Worm (Caenorhabditis elegans) whole organism, late embryonic: Measurements from ENCODE around the gene F13H8.5.

Source experiments
- F13H6.1 ChIP-seq: sonication (generic microtip); optimal IDR thresholded peaks from 2 replicates; lab custom pipeline; 2016; ENCODE audit warnings: missing genetic modification characterization, missing compliant biosample characterization
- ama-1 ChIP-seq: fragments of 150-350 bp; optimal IDR thresholded peaks from 2 replicates; lab custom pipeline; 2014
- ceh-14 ChIP-seq: sonication (generic microtip); optimal IDR thresholded peaks from 2 replicates; lab custom pipeline; 2016; ENCODE audit warnings: missing genotype, missing genetic modification characterization, missing compliant biosample characterization
- ceh-19 ChIP-seq: fragments of 200-800 bp; sonication (Bioruptor generic); optimal IDR thresholded peaks from 2 replicates; lab custom pipeline; 2018; ENCODE audit warnings: mild to moderate bottlenecking, missing genetic modification characterization, missing compliant biosample characterization
- ceh-22 ChIP-seq: sonication (generic microtip); optimal IDR thresholded peaks from 2 replicates; lab custom pipeline; 2017; ENCODE audit warnings: missing biosample characterization, missing genetic modification characterization
- ceh-24 ChIP-seq: sonication (generic microtip); optimal IDR thresholded peaks from 2 replicates; lab custom pipeline; 2016; ENCODE audit warnings: mild to moderate bottlenecking, missing genetic modification characterization, missing compliant biosample characterization
- ceh-34 ChIP-seq: sonication (generic microtip); optimal IDR thresholded peaks from 2 replicates; lab custom pipeline; 2016; ENCODE audit warnings: mild to moderate bottlenecking, missing genetic modification characterization, missing compliant biosample characterization
- ceh-48 ChIP-seq: sonication (generic microtip); optimal IDR thresholded peaks from 2 replicates; lab custom pipeline; 2016; ENCODE audit warnings: missing genetic modification characterization, inconsistent platforms, missing compliant biosample characterization
- dmd-4 ChIP-seq: sonication (generic microtip); optimal IDR thresholded peaks from 2 replicates; lab custom pipeline; 2016; ENCODE audit warnings: borderline replicate concordance, missing genetic modification characterization, missing compliant biosample characterization
- dve-1 ChIP-seq: sonication (generic microtip); optimal IDR thresholded peaks from 2 replicates; lab custom pipeline; 2017; ENCODE audit warnings: antibody characterized with exemption, mild to moderate bottlenecking, missing genetic modification characterization, missing compliant biosample characterization
- elt-2 ChIP-seq: sonication (generic microtip); optimal IDR thresholded peaks from 2 replicates; lab custom pipeline; 2016; ENCODE audit warnings: missing genetic modification reagents, missing genetic modification characterization, missing compliant biosample characterization
- fax-1 ChIP-seq: sonication (generic microtip); optimal IDR thresholded peaks from 2 replicates; lab custom pipeline; 2016; ENCODE audit warnings: missing genotype, missing genetic modification characterization, missing compliant biosample characterization
- fkh-10 ChIP-seq: fragments of 150-350 bp; optimal IDR thresholded peaks from 2 replicates; lab custom pipeline; 2014; ENCODE audit warnings: missing biosample characterization, missing genetic modification reagents, missing genetic modification characterization
- gmeb-2 ChIP-seq: sonication (generic microtip); optimal IDR thresholded peaks from 2 replicates; lab custom pipeline; 2016; ENCODE audit warnings: missing genetic modification characterization, inconsistent platforms, missing compliant biosample characterization
- hlh-8 ChIP-seq: sonication (generic microtip); optimal IDR thresholded peaks from 2 replicates; lab custom pipeline; 2016; ENCODE audit warnings: missing genotype, missing genetic modification characterization, missing compliant biosample characterization
- lim-6 ChIP-seq: sonication (generic microtip); optimal IDR thresholded peaks from 2 replicates; lab custom pipeline; 2016; ENCODE audit warnings: missing genetic modification characterization, missing compliant biosample characterization
- madf-2 ChIP-seq: sonication (generic microtip); optimal IDR thresholded peaks from 2 replicates; lab custom pipeline; 2017; ENCODE audit warnings: missing genetic modification characterization, missing compliant biosample characterization
- mec-3 ChIP-seq: sonication (generic microtip); optimal IDR thresholded peaks from 2 replicates; lab custom pipeline; 2016; ENCODE audit warnings: borderline replicate concordance, missing genetic modification characterization, missing compliant biosample characterization
- nfya-1 ChIP-seq: sonication (generic microtip); optimal IDR thresholded peaks from 2 replicates; lab custom pipeline; 2017; ENCODE audit warnings: missing genetic modification characterization, mild to moderate bottlenecking, missing compliant biosample characterization, antibody characterized with exemption, moderate library complexity
- nhr-232 ChIP-seq: sonication (generic microtip); optimal IDR thresholded peaks from 2 replicates; lab custom pipeline; 2016; ENCODE audit warnings: missing genetic modification characterization, missing compliant biosample characterization
- npax-4 ChIP-seq: sonication (generic microtip); optimal IDR thresholded peaks from 2 replicates; lab custom pipeline; 2016; ENCODE audit warnings: missing genetic modification characterization, missing compliant biosample characterization
- odd-2 ChIP-seq: sonication (generic microtip); optimal IDR thresholded peaks from 2 replicates; lab custom pipeline; 2017; ENCODE audit warnings: antibody characterized with exemption, mild to moderate bottlenecking, missing genetic modification characterization, missing compliant biosample characterization
- pag-3 ChIP-seq: sonication (generic microtip); optimal IDR thresholded peaks from 2 replicates; lab custom pipeline; 2016; ENCODE audit warnings: missing compliant biosample characterization, missing genetic modification characterization, borderline replicate concordance
- pha-2 ChIP-seq: sonication (generic microtip); optimal IDR thresholded peaks from 2 replicates; lab custom pipeline; 2017; ENCODE audit warnings: mild to moderate bottlenecking, missing genetic modification characterization, missing compliant biosample characterization
- pros-1 ChIP-seq: fragments of 150-350 bp; optimal IDR thresholded peaks from 2 replicates; lab custom pipeline; 2014; ENCODE audit warnings: missing biosample characterization, missing genetic modification reagents, missing genetic modification characterization
- sox-2 ChIP-seq: fragments of 200-800 bp; sonication (Bioruptor generic); IDR thresholded peaks from 2 replicates; pipeline ENCODE4 v1.3.6; 2022; ENCODE audit warnings: missing genetic modification reagents, missing genetic modification characterization, missing compliant biosample characterization
- sox-4 ChIP-seq: sonication (generic microtip); optimal IDR thresholded peaks from 2 replicates; lab custom pipeline; 2017; ENCODE audit warnings: mild to moderate bottlenecking, missing genetic modification characterization, inconsistent platforms, missing compliant biosample characterization
- unc-42 ChIP-seq: sonication (generic microtip); optimal IDR thresholded peaks from 2 replicates; lab custom pipeline; 2016; ENCODE audit warnings: missing genotype, missing genetic modification characterization, missing compliant biosample characterization
- unc-55 ChIP-seq: sonication (generic microtip); optimal IDR thresholded peaks from 2 replicates; lab custom pipeline; 2017; ENCODE audit warnings: missing biosample characterization, missing genetic modification reagents, missing genetic modification characterization
- zip-5 ChIP-seq: sonication (generic microtip); optimal IDR thresholded peaks from 2 replicates; lab custom pipeline; 2016; ENCODE audit warnings: missing genetic modification characterization, missing compliant biosample characterization

The F13H8.5 gene

ce11 chrII:6219346-6219745 lies 36.6 kb downstream of the F13H8.5 start, which contains the start of gene mks-2:
TSS of gene mks-2 (minus strand) at chrII:6219446.
- TF ChIP-seq npax-4 (tag; lab: Kevin White, UChicago) (no peak), dve-1 (tag; lab: Kevin White, UChicago) (no peak), sox-4 (no peak), sox-2 (GFP tag; lab: Robert Waterston, UW) (no peak), nfya-1 (tag; lab: Kevin White, UChicago) (no peak), elt-2 (tag; lab: Kevin White, UChicago) (no peak), zip-5 (no peak), ceh-22 (tag; lab: Kevin White, UChicago) (no peak), fax-1 (tag; lab: Kevin White, UChicago) (no peak), pag-3 (tag; lab: Kevin White, UChicago) (no peak), odd-2 (tag; lab: Kevin White, UChicago) (no peak), pha-2 (tag; lab: Kevin White, UChicago) (no peak), ceh-48 (no peak), pros-1 (tag; lab: Kevin White, UChicago) (no peak), dmd-4 (tag; lab: Kevin White, UChicago) (no peak), mec-3 (tag; lab: Kevin White, UChicago) (no peak), ceh-19 (GFP tag; lab: Kevin White, UChicago) (no peak)
- TF ChIP-seq, all 69 proteins: peak for 0

DNA sequence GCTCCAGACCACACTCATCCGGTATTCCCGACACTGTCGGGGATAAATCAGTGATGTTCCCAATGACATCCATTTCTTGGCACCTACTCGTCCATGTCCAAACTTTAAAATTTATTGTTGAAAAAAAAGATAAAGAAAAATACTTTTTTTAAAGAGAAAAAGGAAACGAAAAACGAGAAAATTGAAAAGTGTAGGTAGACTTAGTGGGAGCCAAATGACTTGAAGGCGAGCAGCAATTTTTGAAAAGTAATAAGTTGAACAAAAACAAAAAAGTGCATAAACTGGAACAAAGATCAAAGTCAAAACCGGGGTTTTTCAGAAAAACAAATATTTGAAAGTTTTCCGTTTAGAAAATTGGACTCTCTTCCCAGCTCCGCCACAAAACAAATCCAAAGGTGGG lies 47.8 kb downstream of the F13H8.5 start, which contains the start of gene daf-37:
daf-37 (minus strand) TSS at position 101 of the 400 bp plus-strand sequence.
- TF ChIP-seq ceh-34 (tag; lab: Kevin White, UChicago) = no peak
- TF ChIP-seq nhr-232 (tag; lab: Kevin White, UChicago) = no peak
- no peak for TF ChIP-seq F13H6.1
- no peak for TF ChIP-seq lim-6 (tag; lab: Kevin White, UChicago)
- TF ChIP-seq dve-1 (tag; lab: Kevin White, UChicago) = no peak
- TF ChIP-seq fax-1 (tag; lab: Kevin White, UChicago) = no peak
- no peak for TF ChIP-seq odd-2 (tag; lab: Kevin White, UChicago)
- TF ChIP-seq pros-1 (tag; lab: Kevin White, UChicago) = no peak
- TF ChIP-seq unc-55 (GFP tag; lab: Kevin White, UChicago) = no peak
- no peak for TF ChIP-seq gmeb-2 (tag; lab: Kevin White, UChicago)
- TF ChIP-seq pha-2 (tag; lab: Kevin White, UChicago) = no peak
- TF ChIP-seq unc-42 (tag; lab: Kevin White, UChicago) = no peak
- no peak for TF ChIP-seq madf-2
- TF ChIP-seq dmd-4 (tag; lab: Kevin White, UChicago) = no peak
- TF ChIP-seq ceh-14 (tag; lab: Kevin White, UChicago) = no peak
- no peak for TF ChIP-seq hlh-8 (tag; lab: Kevin White, UChicago)

ce11 chrII:6207252-6207651 lies 48.7 kb downstream of the F13H8.5 start:
- TF ChIP-seq unc-42 (tag; lab: Kevin White, UChicago) (peak; percentile 52), ama-1 (lab: Kevin White, UChicago) (no peak)

ce11 chrII:6202910-6203309 lies 53.0 kb downstream of the F13H8.5 start, which contains the start of gene C30B5.17:
TSS of gene C30B5.17 (minus strand) at chrII:6203010.
- TF ChIP-seq ceh-14 (tag; lab: Kevin White, UChicago) = no peak
- no peak for TF ChIP-seq gmeb-2 (tag; lab: Kevin White, UChicago)
- TF ChIP-seq lim-6 (tag; lab: Kevin White, UChicago) = no peak
- TF ChIP-seq fkh-10 (GFP tag; lab: Kevin White, UChicago) = no peak
- TF ChIP-seq dve-1 (tag; lab: Kevin White, UChicago) = no peak
- no peak for TF ChIP-seq zip-5
- TF ChIP-seq odd-2 (tag; lab: Kevin White, UChicago) = no peak
- no peak for TF ChIP-seq ceh-24 (tag; lab: Kevin White, UChicago)
- no peak for TF ChIP-seq elt-2 (tag; lab: Kevin White, UChicago)
